Worm (Caenorhabditis elegans): Measurements from ENCODE around the gene H06H21.11.
"Not testable (repeated sequence)": the region's sequence is repeated elsewhere in the genome, so short reads cannot be mapped to it uniquely, and the experiment has no call there.

ce11 chrIV:4762990-4763545 lies 44.1 kb downstream of the H06H21.11 start:
- TF ChIP-seq aly-2 (tag; optimal IDR thresholded peaks at IDR 0.05); nhr-10 (tag; optimal IDR thresholded peaks at IDR 0.05); ama-1 (optimal IDR thresholded peaks at IDR 0.05); ztf-4 (tag; optimal IDR thresholded peaks at IDR 0.05); unc-62 (GFP tag; optimal IDR thresholded peaks at IDR 0.05); R02D3.7 (tag; optimal IDR thresholded peaks at IDR 0.05); zag-1 (tag; optimal IDR thresholded peaks at IDR 0.05); mdl-1 (tag; optimal IDR thresholded peaks at IDR 0.05): not testable (repeated sequence)

Data from whole organism, L2 larva.